Fruit fly (Drosophila melanogaster): ENCODE data around the gene csw.
A peak's percentile ranks its signal among the peaks of the same experiment; 100 is the strongest.

csw gene

DNA sequence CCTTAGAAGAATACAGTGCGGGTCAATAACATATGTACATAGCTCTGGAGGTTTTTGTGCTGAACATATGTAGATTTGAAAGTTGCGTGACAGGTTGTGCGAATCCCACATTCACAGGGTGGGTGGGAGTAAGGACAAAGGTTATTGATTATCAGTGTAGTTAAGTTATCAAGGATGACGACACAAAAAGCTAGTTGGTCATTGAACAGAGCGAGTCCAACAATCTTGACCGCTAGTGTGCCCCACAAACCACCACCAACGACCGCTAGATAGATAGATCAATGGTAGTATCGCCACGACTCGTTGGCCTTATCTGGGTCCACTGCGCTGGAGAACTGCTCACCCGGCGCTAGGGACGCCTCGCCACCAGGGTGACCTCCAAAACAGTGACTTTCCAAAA lies 52.5 kb downstream of the csw start (continued):
- TF ChIP-seq CG6683 (GFP tag; optimal IDR thresholded peaks at IDR 0.05) (no peak), TFAM (GFP tag; optimal IDR thresholded peaks at IDR 0.05) (no peak), vfl (GFP tag; optimal IDR thresholded peaks at IDR 0.05) (no peak), pan (optimal IDR thresholded peaks at IDR 0.05) (no peak), pan (GFP tag; optimal IDR thresholded peaks at IDR 0.05 in 1 of 2, IDR thresholded peaks at IDR 0.05 in 1 of 2) (no peak), dysf (GFP tag; IDR thresholded peaks at IDR 0.05) (no peak), Fer1 (GFP tag; optimal IDR thresholded peaks at IDR 0.05) (no peak), CG2116 (GFP tag; optimal IDR thresholded peaks at IDR 0.05) (no peak), CrebB (tag; optimal IDR thresholded peaks at IDR 0.05) (no peak), mam (GFP tag; optimal IDR thresholded peaks at IDR 0.05) (no peak), gem (tag; optimal IDR thresholded peaks at IDR 0.05) (peak; percentile 20), trh (GFP tag; optimal IDR thresholded peaks at IDR 0.05) (no peak), CG8290 (GFP tag; optimal IDR thresholded peaks at IDR 0.05) (no peak), CG8290 (tag; optimal IDR thresholded peaks at IDR 0.05) (peak in 1 of 2 experiments; percentile 58), Mrtf (GFP tag; IDR thresholded peaks at IDR 0.05) (no peak), CG10959 (GFP tag; IDR thresholded peaks at IDR 0.05) (no peak), aop (GFP tag; IDR thresholded peaks at IDR 0.05) (no peak), CG4328 (GFP tag; optimal IDR thresholded peaks at IDR 0.05) (no peak), E2f1 (GFP tag; IDR thresholded peaks at IDR 0.05) (no peak), sd (tag; optimal IDR thresholded peaks at IDR 0.05) (no peak), sna (GFP tag; IDR thresholded peaks at IDR 0.05; ENCODE audit: partially characterized antibody) (no peak), Doc3 (GFP tag; IDR thresholded peaks at IDR 0.05; ENCODE audit: partially characterized antibody) (no peak), tap (tag; optimal IDR thresholded peaks at IDR 0.05) (no peak), CG7928 (GFP tag; optimal IDR thresholded peaks at IDR 0.05) (no peak), org-1 (GFP tag; optimal IDR thresholded peaks at IDR 0.05) (peak; percentile 1), CG34422 (GFP tag; IDR thresholded peaks at IDR 0.05) (0 out of 3 replicates have a peak, but pooled peaks have one; percentile 12), Atf-2 (GFP tag; optimal IDR thresholded peaks at IDR 0.05) (no peak), HLH3B (GFP tag; IDR thresholded peaks at IDR 0.05) (no peak), schlank (tag; optimal IDR thresholded peaks at IDR 0.05) (no peak), CG7987 (GFP tag; optimal IDR thresholded peaks at IDR 0.05) (no peak), CG14014 (GFP tag; IDR thresholded peaks at IDR 0.05) (0 out of 2 replicates have a peak, but pooled peaks have one; percentile 7), MESR4 (GFP tag; optimal IDR thresholded peaks at IDR 0.05) (no peak), CG11696 (GFP tag; IDR thresholded peaks at IDR 0.05) (peak; percentile 82), Sox102F (GFP tag; optimal IDR thresholded peaks at IDR 0.05) (no peak), CG17361 (GFP tag; IDR thresholded peaks at IDR 0.05) (no peak), ranshi (GFP tag; IDR thresholded peaks at IDR 0.05) (peak; percentile 22; the same call in 1 of the 2 replicates), CG12659 (GFP tag; optimal IDR thresholded peaks at IDR 0.05) (no peak), wdn (GFP tag; IDR thresholded peaks at IDR 0.05) (no peak), CG14050 (GFP tag; IDR thresholded peaks at IDR 0.05) (no peak), caup (GFP tag; optimal IDR thresholded peaks at IDR 0.05; ENCODE audit: severe bottlenecking) (no peak), CG4820 (GFP tag; optimal IDR thresholded peaks at IDR 0.05) (no peak), ems (GFP tag; optimal IDR thresholded peaks at IDR 0.05) (no peak), so (GFP tag; IDR thresholded peaks at IDR 0.05) (no peak), CG2120 (GFP tag; optimal IDR thresholded peaks at IDR 0.05) (no peak), ato (GFP tag; IDR thresholded peaks at IDR 0.05; ENCODE audit: partially characterized antibody) (no peak), CG9609 (GFP tag; optimal IDR thresholded peaks at IDR 0.05) (no peak), sqz (GFP tag; optimal IDR thresholded peaks at IDR 0.05) (no peak), CG6175 (GFP tag; IDR thresholded peaks at IDR 0.05) (no peak), CG31388 (GFP tag; optimal IDR thresholded peaks at IDR 0.05) (no peak), pzg (GFP tag; optimal IDR thresholded peaks at IDR 0.05) (no peak), grau (tag; optimal IDR thresholded peaks at IDR 0.05) (no peak), Max (GFP tag; optimal IDR thresholded peaks at IDR 0.05) (no peak)

All from whole organism, embryonic.